Fruit fly (Drosophila melanogaster) whole organism, prepupa: ENCODE measurements around the gene CG13482.

Experiments
- Blimp-1 ChIP-seq: fragments of 200-800 bp; sonication (Bioruptor generic); optimal IDR thresholded peaks from 3 replicates; lab custom pipeline; 2017; ENCODE audit warnings: missing biosample characterization, missing genetic modification characterization, mild to moderate bottlenecking, moderate library complexity, missing genetic modification reagents
- CG10631 ChIP-seq: fragments of 200-800 bp; sonication (Bioruptor generic); optimal IDR thresholded peaks from 2 replicates; lab custom pipeline; 2016; ENCODE audit warnings: missing biosample characterization, missing genetic modification characterization
- CG10669 ChIP-seq: fragments of 200-800 bp; sonication (Bioruptor generic); optimal IDR thresholded peaks from 3 replicates; lab custom pipeline; 2018; ENCODE audit warnings: missing biosample characterization, mild to moderate bottlenecking, missing genetic modification characterization, moderate library complexity
- CG11294 ChIP-seq: fragments of 200-800 bp; sonication (Bioruptor generic); IDR thresholded peaks from 2 replicates; pipeline ENCODE4 v1.3.6; 2022; ENCODE audit warnings: missing biosample characterization, missing genetic modification characterization
- CG11762 ChIP-seq: fragments of 200-800 bp; sonication (Bioruptor generic); optimal IDR thresholded peaks from 3 replicates; lab custom pipeline; 2016; ENCODE audit warnings: missing biosample characterization, missing genetic modification characterization; ENCODE audit not compliant: insufficient read depth
- CG11902 ChIP-seq: fragments of 200-800 bp; sonication (Bioruptor generic); optimal IDR thresholded peaks from 3 replicates; lab custom pipeline; 2016; ENCODE audit warnings: missing biosample characterization, missing genetic modification characterization
- CG15336 ChIP-seq: fragments of 200-800 bp; sonication (Bioruptor generic); IDR thresholded peaks from 2 replicates; pipeline ENCODE4 v1.3.6; 2022; ENCODE audit warnings: missing biosample characterization, missing genetic modification characterization
- CG1621 ChIP-seq: fragments of 200-800 bp; sonication (Bioruptor generic); optimal IDR thresholded peaks from 3 replicates; lab custom pipeline; 2018; ENCODE audit warnings: missing biosample characterization, mild to moderate bottlenecking, missing genetic modification characterization
- CG16779 ChIP-seq: fragments of 200-800 bp; sonication (Bioruptor generic); optimal IDR thresholded peaks from 3 replicates; lab custom pipeline; 2017; ENCODE audit warnings: missing biosample characterization, mild to moderate bottlenecking, missing genetic modification characterization
- CG3032 ChIP-seq: fragments of 200-800 bp; optimal IDR thresholded peaks from 2 replicates; lab custom pipeline; 2019; ENCODE audit warnings: missing biosample characterization, mild to moderate bottlenecking, missing genetic modification characterization, moderate library complexity
- CG31627 ChIP-seq: fragments of 200-800 bp; sonication (Bioruptor generic); optimal IDR thresholded peaks from 3 replicates; lab custom pipeline; 2016; ENCODE audit warnings: missing biosample characterization, missing genetic modification characterization
- CG32006 ChIP-seq: fragments of 200-800 bp; sonication (Bioruptor generic); optimal IDR thresholded peaks from 3 replicates; lab custom pipeline; 2017; ENCODE audit warnings: missing biosample characterization, mild to moderate bottlenecking, missing genetic modification characterization
- CG34406 ChIP-seq: fragments of 200-800 bp; sonication (Bioruptor generic); optimal IDR thresholded peaks from 3 replicates; lab custom pipeline; 2016; ENCODE audit warnings: missing biosample characterization, missing genetic modification characterization
- CG3919 ChIP-seq: fragments of 200-800 bp; sonication (Bioruptor generic); optimal IDR thresholded peaks from 3 replicates; lab custom pipeline; 2016; ENCODE audit warnings: missing biosample characterization, missing genetic modification characterization
- CG4318 ChIP-seq: fragments of 200-800 bp; sonication (Bioruptor generic); optimal IDR thresholded peaks from 3 replicates; lab custom pipeline; 2017; ENCODE audit warnings: missing biosample characterization, mild to moderate bottlenecking, missing genetic modification characterization
- CG6276 ChIP-seq: fragments of 200-800 bp; sonication (Bioruptor generic); optimal IDR thresholded peaks from 2 replicates; lab custom pipeline; 2017; ENCODE audit warnings: missing biosample characterization, mild to moderate bottlenecking, missing genetic modification characterization
- CG6792 ChIP-seq: fragments of 200-800 bp; sonication (Bioruptor generic); optimal IDR thresholded peaks from 3 replicates; lab custom pipeline; 2016; ENCODE audit warnings: missing biosample characterization, missing genetic modification characterization
- CG6808 ChIP-seq: fragments of 200-800 bp; sonication (Bioruptor generic); optimal IDR thresholded peaks from 3 replicates; lab custom pipeline; 2017; ENCODE audit warnings: missing biosample characterization, missing genetic modification characterization, mild to moderate bottlenecking, moderate library complexity, missing genetic modification reagents
- CG7368 ChIP-seq: fragments of 200-800 bp; sonication (Bioruptor generic); optimal IDR thresholded peaks from 3 replicates; lab custom pipeline; 2016; ENCODE audit warnings: missing biosample characterization, missing genetic modification characterization
- CG8119 ChIP-seq: fragments of 200-800 bp; sonication (Bioruptor generic); IDR thresholded peaks from 3 replicates; pipeline ENCODE4 v1.3.6; 2022; ENCODE audit warnings: missing biosample characterization, missing genetic modification characterization
- CG8319 ChIP-seq: fragments of 200-800 bp; sonication (Bioruptor generic); optimal IDR thresholded peaks from 3 replicates; lab custom pipeline; 2016; ENCODE audit warnings: missing biosample characterization, missing genetic modification characterization
- CG9139 ChIP-seq: fragments of 200-800 bp; sonication (Bioruptor generic); optimal IDR thresholded peaks from 3 replicates; lab custom pipeline; 2017; ENCODE audit warnings: missing biosample characterization, mild to moderate bottlenecking, missing genetic modification characterization
- Eip75B ChIP-seq: fragments of 200-800 bp; sonication (Bioruptor generic); optimal IDR thresholded peaks from 3 replicates; lab custom pipeline; 2016; ENCODE audit warnings: missing biosample characterization, missing genetic modification characterization
- Eip78C ChIP-seq: fragments of 200-800 bp; sonication (Bioruptor generic); peaks from one replicate; lab custom pipeline; 2016; ENCODE audit warnings: missing biosample characterization, missing genetic modification characterization
- Eip93F ChIP-seq: fragments of 200-800 bp; sonication (Bioruptor generic); optimal IDR thresholded peaks from 2 replicates; lab custom pipeline; 2016; ENCODE audit warnings: missing biosample characterization, mild to moderate bottlenecking, missing genetic modification characterization
- Ets21C ChIP-seq: fragments of 200-800 bp; sonication (Bioruptor generic); optimal IDR thresholded peaks from 3 replicates; lab custom pipeline; 2016; ENCODE audit warnings: missing biosample characterization, missing genetic modification characterization
- Ets96B ChIP-seq: fragments of 200-800 bp; optimal IDR thresholded peaks from 2 replicates; lab custom pipeline; 2019; ENCODE audit warnings: missing biosample characterization, mild to moderate bottlenecking, missing genetic modification characterization, moderate library complexity
- Gug ChIP-seq: fragments of 200-800 bp; sonication (Bioruptor generic); IDR thresholded peaks from 2 replicates; pipeline ENCODE4 v1.3.6; 2022; ENCODE audit warnings: missing biosample characterization, missing genetic modification characterization
- Hr39 ChIP-seq: fragments of 200-800 bp; sonication (Bioruptor generic); optimal IDR thresholded peaks from 2 replicates; lab custom pipeline; 2016; ENCODE audit warnings: missing biosample characterization, missing genetic modification characterization
- Hr4 ChIP-seq: fragments of 200-800 bp; sonication (Bioruptor generic); optimal IDR thresholded peaks from 3 replicates; lab custom pipeline; 2016; ENCODE audit warnings: missing biosample characterization, missing genetic modification characterization
- Met ChIP-seq: fragments of 200-800 bp; sonication (Bioruptor generic); optimal IDR thresholded peaks from 3 replicates; lab custom pipeline; 2016; ENCODE audit warnings: missing biosample characterization, missing genetic modification characterization
- OdsH ChIP-seq: fragments of 200-800 bp; sonication (Bioruptor generic); optimal IDR thresholded peaks from 3 replicates; lab custom pipeline; 2016; ENCODE audit warnings: missing biosample characterization, missing genetic modification characterization
- Sox102F ChIP-seq: fragments of 200-800 bp; sonication (Bioruptor generic); optimal IDR thresholded peaks from 2 replicates; lab custom pipeline; 2016; ENCODE audit warnings: missing biosample characterization, mild to moderate bottlenecking, missing genetic modification characterization
- Sox14 ChIP-seq: fragments of 200-800 bp; sonication (Bioruptor generic); optimal IDR thresholded peaks from 3 replicates; lab custom pipeline; 2016; ENCODE audit warnings: missing biosample characterization, missing genetic modification characterization
- achi ChIP-seq: fragments of 200-800 bp; sonication (Bioruptor generic); optimal IDR thresholded peaks from 3 replicates; lab custom pipeline; 2016; ENCODE audit warnings: missing biosample characterization, missing genetic modification characterization
- cyc ChIP-seq: fragments of 200-800 bp; sonication (Bioruptor generic); optimal IDR thresholded peaks from 3 replicates; lab custom pipeline; 2016; ENCODE audit warnings: missing biosample characterization, missing genetic modification characterization
- dac ChIP-seq: fragments of 200-800 bp; sonication (Bioruptor generic); optimal IDR thresholded peaks from 2 replicates; lab custom pipeline; 2017; ENCODE audit warnings: missing biosample characterization, mild to moderate bottlenecking, missing genetic modification characterization
- eg ChIP-seq: fragments of 200-800 bp; sonication (Bioruptor generic); IDR thresholded peaks from 3 replicates; pipeline ENCODE4 v1.3.6; 2022; ENCODE audit warnings: missing biosample characterization, missing genetic modification characterization
- fd59A ChIP-seq: fragments of 200-800 bp; sonication (Bioruptor generic); optimal IDR thresholded peaks from 2 replicates; lab custom pipeline; 2017; ENCODE audit warnings: missing biosample characterization, mild to moderate bottlenecking, missing genetic modification characterization, missing genetic modification reagents
- fd85E ChIP-seq: fragments of 200-800 bp; sonication (Bioruptor generic); optimal IDR thresholded peaks from 3 replicates; lab custom pipeline; 2016; ENCODE audit warnings: missing biosample characterization, missing genetic modification characterization
- fkh ChIP-seq: fragments of 200-800 bp; sonication (Bioruptor generic); optimal IDR thresholded peaks from 3 replicates; lab custom pipeline; 2017; ENCODE audit warnings: missing biosample characterization, mild to moderate bottlenecking, missing genetic modification characterization, moderate library complexity
- lz ChIP-seq: fragments of 200-800 bp; sonication (Bioruptor generic); optimal IDR thresholded peaks from 3 replicates; lab custom pipeline; 2016; ENCODE audit warnings: missing biosample characterization, missing genetic modification characterization
- net ChIP-seq: fragments of 200-800 bp; sonication (Bioruptor generic); optimal IDR thresholded peaks from 3 replicates; lab custom pipeline; 2016; ENCODE audit warnings: missing biosample characterization, missing genetic modification characterization
- pdm3 ChIP-seq: fragments of 200-800 bp; sonication (Bioruptor generic); optimal IDR thresholded peaks from 3 replicates; lab custom pipeline; 2016; ENCODE audit warnings: missing biosample characterization, missing genetic modification characterization
- salr ChIP-seq, 2 experiments: fragments of 200-800 bp; sonication (Bioruptor generic); optimal IDR thresholded peaks; 3 replicates each; lab custom pipeline; 2016 to 2018; ENCODE audit warnings: missing biosample characterization in 2 of 2, missing genetic modification characterization in 2 of 2, mild to moderate bottlenecking in 1 of 2
- svp ChIP-seq: fragments of 200-800 bp; sonication (Bioruptor generic); peaks from one replicate; lab custom pipeline; 2016; ENCODE audit warnings: missing biosample characterization, missing genetic modification characterization
- topi ChIP-seq: fragments of 200-800 bp; sonication (Bioruptor generic); optimal IDR thresholded peaks from 3 replicates; lab custom pipeline; 2016; ENCODE audit warnings: missing biosample characterization, missing genetic modification characterization
- vri ChIP-seq: fragments of 200-800 bp; sonication (Bioruptor generic); optimal IDR thresholded peaks from 3 replicates; lab custom pipeline; 2016; ENCODE audit warnings: missing biosample characterization, mild to moderate bottlenecking, missing genetic modification characterization

Gene CG13482

dm6 chr3L:14297482-14297881 lies 31.7 kb upstream of the CG13482 start (continued):
- TF ChIP-seq CG10631 (GFP tag; lab: Kevin White, UChicago) (peak; percentile 73), Gug (peak; percentile 53; the same call in 1 of the 2 replicates), CG3032 (tag; lab: Kevin White, UChicago) (peak; percentile 79), CG16779 (no peak), fd85E (GFP tag; lab: Kevin White, UChicago) (no peak), Sox102F (GFP tag; lab: Kevin White, UChicago) (peak; percentile 56), Eip93F (GFP tag; lab: Kevin White, UChicago) (no peak), svp (GFP tag; lab: Kevin White, UChicago) (peak; percentile 80)

DNA sequence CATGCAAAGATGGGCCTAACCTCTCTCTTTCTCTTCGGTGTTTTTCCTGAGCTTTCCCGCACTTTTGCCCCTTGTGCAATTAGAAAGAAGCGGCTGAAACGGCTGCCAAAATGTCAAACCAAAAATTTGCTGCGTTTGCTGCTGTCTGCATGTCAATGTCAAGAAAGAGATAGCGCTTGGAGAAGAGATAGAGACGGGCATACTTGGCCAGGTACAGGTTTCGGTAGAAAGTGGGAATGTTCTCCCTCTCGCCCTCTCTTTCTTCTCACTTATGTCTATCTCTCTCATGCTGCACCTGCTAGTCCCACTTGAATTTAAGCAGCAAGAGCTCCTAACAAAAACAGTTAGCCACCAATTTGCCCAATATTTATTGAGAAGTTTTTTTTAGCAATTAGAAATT lies 31.1 kb upstream of the CG13482 start:
- no peak for TF ChIP-seq Blimp-1 (GFP tag; lab: Kevin White, UChicago)
- no peak for TF ChIP-seq CG32006

- TF ChIP-seq CG7368 (GFP tag; lab: Kevin White, UChicago) (no peak), cyc (GFP tag; lab: Kevin White, UChicago) (no peak), CG6792 (no peak), achi (GFP tag; lab: Kevin White, UChicago) (peak; percentile 1), Eip78C (GFP tag; lab: Kevin White, UChicago) (peak; percentile 70), CG16779 (no peak), Blimp-1 (GFP tag; lab: Kevin White, UChicago) (no peak), eg (GFP tag; lab: Robert Waterston, UW) (no peak), CG6276 (GFP tag; lab: Kevin White, UChicago) (no peak), net (GFP tag; lab: Kevin White, UChicago) (no peak), Sox102F (GFP tag; lab: Kevin White, UChicago) (no peak), lz (GFP tag; lab: Kevin White, UChicago) (no peak), CG11294 (GFP tag; lab: Robert Waterston, UW) (no peak), Eip93F (GFP tag; lab: Kevin White, UChicago) (no peak), salr (GFP tag; optimal IDR thresholded peaks at IDR 0.05; lab: Kevin White, UChicago) (no peak), CG10669 (peak; percentile 36), topi (GFP tag; lab: Kevin White, UChicago) (no peak), svp (GFP tag; lab: Kevin White, UChicago) (peak; percentile 21), CG4318 (GFP tag; lab: Kevin White, UChicago) (no peak), CG11762 (no peak), CG9139 (no peak), CG31627 (no peak), Hr39 (GFP tag; lab: Kevin White, UChicago) (no peak), Ets21C (GFP tag; lab: Kevin White, UChicago) (no peak), pdm3 (no peak), Met (GFP tag; lab: Kevin White, UChicago) (no peak), Sox14 (no peak), fd59A (GFP tag; lab: Kevin White, UChicago) (no peak), CG8319 (no peak), CG1621 (tag; lab: Kevin White, UChicago) (no peak), CG34406 (no peak), CG6808 (GFP tag; lab: Kevin White, UChicago) (peak; percentile 38), vri (GFP tag; lab: Kevin White, UChicago) (no peak), CG3919 (GFP tag; lab: Kevin White, UChicago) (no peak), Eip75B (GFP tag; lab: Kevin White, UChicago) (no peak), CG15336 (GFP tag; lab: Robert Waterston, UW) (no peak), fkh (GFP tag; lab: Kevin White, UChicago) (no peak), CG11902 (GFP tag; lab: Kevin White, UChicago) (no peak), OdsH (GFP tag; lab: Kevin White, UChicago) (no peak), fd85E (GFP tag; lab: Kevin White, UChicago) (no peak), Ets96B (peak; percentile 50), CG8119 (no peak), Hr4 (GFP tag; lab: Kevin White, UChicago) (no peak), dac (GFP tag; lab: Kevin White, UChicago) (no peak)
Observed at dm6 chr3L:14300696-14301319, 28.3 kb upstream of the CG13482 start.
